Fruit fly (Drosophila melanogaster): ENCODE data around the gene SmydA-9.

dm6 chrX:9243417-9243884 is 32.8 kb upstream of the SmydA-9 start, which contains the start of the genes mxc and Larp7:
- no peak for TF ChIP-seq EcR (GFP tag; optimal IDR thresholded peaks at IDR 0.05)
- TF ChIP-seq gl (tag; optimal IDR thresholded peaks at IDR 0.05): no peak
- no peak for TF ChIP-seq CG8159 (tag; optimal IDR thresholded peaks at IDR 0.05)
- TF ChIP-seq CG10348 (GFP tag; IDR thresholded peaks at IDR 0.05): no peak
- TF ChIP-seq CG13204 (GFP tag; optimal IDR thresholded peaks at IDR 0.05): no peak
- no peak for TF ChIP-seq CG4496 (GFP tag; IDR thresholded peaks at IDR 0.05)
- TF ChIP-seq CG32121 (GFP tag; IDR thresholded peaks at IDR 0.05): no peak
- peak; percentile 47; the same call in 1 of the 3 replicates for TF ChIP-seq fd96Ca (GFP tag; IDR thresholded peaks at IDR 0.05)
- 0 out of 2 replicates have a peak, but pooled peaks have one; percentile 9 for TF ChIP-seq Ets98B (GFP tag; IDR thresholded peaks at IDR 0.05)
- no peak for TF ChIP-seq Pif1B (GFP tag; optimal IDR thresholded peaks at IDR 0.05)
- TF ChIP-seq CG34367 (tag; optimal IDR thresholded peaks at IDR 0.05): no peak
- TF ChIP-seq CG15710 (tag; optimal IDR thresholded peaks at IDR 0.05): peak; percentile 53
- TF ChIP-seq Pif1A (GFP tag; optimal IDR thresholded peaks at IDR 0.05): no peak

Data from whole organism, pupa.